Worm (Caenorhabditis elegans) whole organism, L3 larva: ENCODE results near the gene srh-122.

Experiments used
- aly-2 ChIP-seq: fragments of 150-350 bp; optimal IDR thresholded peaks from 2 replicates; lab custom pipeline; 2014; ENCODE audit warnings: missing biosample characterization, missing genetic modification characterization
- egl-27 ChIP-seq: sonication (generic microtip); optimal IDR thresholded peaks from 4 replicates; lab custom pipeline; 2017; ENCODE audit warnings: missing biosample characterization, missing genetic modification reagents, missing genetic modification characterization

ce11 chrV:15354648-15355047 is 23.2 kb downstream of the srh-122 start, which contains the start of gene C29F3.7:
- TF ChIP-seq egl-27 (tag; lab: Kevin White, UChicago), result peak; percentile 60
- TF ChIP-seq aly-2, result no peak
